Fruit fly (Drosophila melanogaster) whole organism, adult: ENCODE data around the gene Megf8.

ENCODE experiments used
- CG14711 ChIP-seq: fragments of 200-800 bp; sonication (Bioruptor generic); optimal IDR thresholded peaks from 2 replicates; lab custom pipeline; 2018; ENCODE audit warnings: missing biosample characterization, mild to moderate bottlenecking, missing genetic modification characterization, moderate library complexity
- CG5204 ChIP-seq: fragments of 200-800 bp; sonication (Bioruptor generic); optimal IDR thresholded peaks from 2 replicates; lab custom pipeline; 2016; ENCODE audit warnings: missing biosample characterization, missing genetic modification characterization
- CG7045 ChIP-seq: fragments of 200-800 bp; sonication (Bioruptor generic); optimal IDR thresholded peaks from 2 replicates; lab custom pipeline; 2017; ENCODE audit warnings: missing biosample characterization, mild to moderate bottlenecking, missing genetic modification characterization
- Clk ChIP-seq: fragments of 200-800 bp; sonication (Bioruptor generic); optimal IDR thresholded peaks from 2 replicates; lab custom pipeline; 2017; ENCODE audit warnings: missing biosample characterization, missing genetic modification characterization
- bab1 ChIP-seq: fragments of 200-800 bp; sonication (Bioruptor generic); optimal IDR thresholded peaks from 3 replicates; lab custom pipeline; 2019; ENCODE audit warnings: missing biosample characterization, mild to moderate bottlenecking, missing genetic modification characterization, moderate library complexity
- cic ChIP-seq: fragments of 200-800 bp; sonication (Bioruptor generic); optimal IDR thresholded peaks from 2 replicates; lab custom pipeline; 2017; ENCODE audit warnings: missing biosample characterization, mild to moderate bottlenecking, missing genetic modification characterization, moderate library complexity
- pad ChIP-seq: fragments of 200-800 bp; sonication (Bioruptor generic); optimal IDR thresholded peaks from 3 replicates; lab custom pipeline; 2017; ENCODE audit warnings: missing biosample characterization, missing genetic modification characterization, mild to moderate bottlenecking, moderate library complexity, missing genetic modification reagents

DNA sequence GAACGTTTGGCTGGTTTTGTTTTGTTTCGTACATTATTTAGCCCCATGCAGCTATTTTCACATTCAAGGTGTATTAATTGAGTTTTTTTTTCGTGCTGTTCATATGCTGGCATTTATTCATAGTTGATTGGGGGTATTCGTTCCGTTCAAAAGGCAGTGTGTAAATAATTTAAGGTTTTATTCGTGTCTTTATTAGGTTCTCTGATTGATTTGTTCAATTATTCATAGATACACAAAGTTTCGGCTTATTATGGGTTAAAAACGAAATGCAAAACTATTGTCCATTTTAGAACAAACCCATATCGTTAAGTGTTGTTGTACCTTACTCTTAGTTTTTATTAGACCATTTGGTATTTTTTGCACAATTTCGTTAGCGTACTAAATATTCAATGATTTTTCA lies 48.2 kb downstream of the Megf8 start:
- TF ChIP-seq Clk (GFP tag; lab: Kevin White, UChicago) (no peak), bab1 (GFP tag; lab: Kevin White, UChicago) (no peak), pad (GFP tag; lab: Kevin White, UChicago) (no peak), CG7045 (GFP tag; lab: Kevin White, UChicago) (no peak), CG14711 (no peak), CG5204 (GFP tag; lab: Kevin White, UChicago) (no peak), cic (GFP tag; lab: Kevin White, UChicago) (no peak)
